Fruit fly (Drosophila melanogaster): ENCODE data around the gene jar.

The jar gene

DNA sequence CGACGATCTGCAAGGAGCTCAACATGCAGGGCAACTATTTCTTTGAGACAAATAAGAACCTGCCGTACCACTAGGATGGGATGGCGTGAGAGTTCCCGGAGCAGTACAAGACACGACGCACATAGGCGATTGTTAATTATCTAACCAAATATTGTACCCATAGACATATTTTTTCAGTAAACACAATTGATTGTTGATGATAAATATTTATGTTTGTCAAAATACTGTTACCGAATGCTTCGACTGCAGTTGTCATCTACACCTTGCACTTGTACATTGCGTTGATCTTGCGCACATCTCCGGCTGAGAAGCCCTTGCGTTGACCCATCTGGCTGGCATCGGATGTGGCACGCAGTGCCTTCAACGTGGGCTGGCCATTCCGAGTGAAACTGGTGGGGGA lies 22.1 kb upstream of the jar start (continued):
- TF ChIP-seq Med (GFP tag) (no peak), Max (GFP tag; optimal IDR thresholded peaks at IDR 0.05) (no peak), CG11696 (GFP tag; IDR thresholded peaks at IDR 0.05) (no peak), hbn (GFP tag; IDR thresholded peaks at IDR 0.05; ENCODE audit: partially characterized antibody) (no peak), jigr1 (GFP tag; IDR thresholded peaks at IDR 0.05) (no peak), gro (GFP tag; optimal IDR thresholded peaks at IDR 0.05) (no peak), CG8388 (GFP tag; optimal IDR thresholded peaks at IDR 0.05) (peak; percentile 14), Scr (GFP tag; IDR thresholded peaks at IDR 0.05; ENCODE audit: partially characterized antibody) (no peak), Blimp-1 (GFP tag; optimal IDR thresholded peaks at IDR 0.05) (peak; percentile 71), wor (GFP tag; IDR thresholded peaks at IDR 0.05) (no peak), CG18619 (GFP tag; optimal IDR thresholded peaks at IDR 0.05) (no peak), mld (GFP tag; IDR thresholded peaks at IDR 0.05; ENCODE audit: partially characterized antibody) (no peak), CG32772 (GFP tag; IDR thresholded peaks at IDR 0.05) (no peak), Gsc (GFP tag; IDR thresholded peaks at IDR 0.05) (no peak), pan (optimal IDR thresholded peaks at IDR 0.05) (no peak), pan (GFP tag; optimal IDR thresholded peaks at IDR 0.05 in 1 of 2, IDR thresholded peaks at IDR 0.05 in 1 of 2) (no peak), odd (GFP tag; optimal IDR thresholded peaks at IDR 0.05) (peak; percentile 37), CG16863 (GFP tag; optimal IDR thresholded peaks at IDR 0.05) (no peak), CG17829 (tag; optimal IDR thresholded peaks at IDR 0.05) (peak; percentile 24), CG13894 (tag; optimal IDR thresholded peaks at IDR 0.05) (no peak), fd96Cb (tag; optimal IDR thresholded peaks at IDR 0.05) (peak; percentile 25), disco-r (GFP tag; optimal IDR thresholded peaks at IDR 0.05) (no peak), TFAM (GFP tag; optimal IDR thresholded peaks at IDR 0.05) (no peak), crol (GFP tag; IDR thresholded peaks at IDR 0.05) (no peak), ranshi (GFP tag; IDR thresholded peaks at IDR 0.05) (no peak), CG30431 (GFP tag; optimal IDR thresholded peaks at IDR 0.05) (no peak), Ada2b (GFP tag; IDR thresholded peaks at IDR 0.05) (no peak), CG12071 (GFP tag; optimal IDR thresholded peaks at IDR 0.05) (peak; percentile 47), CG8765 (GFP tag; IDR thresholded peaks at IDR 0.05) (no peak), CG7357 (GFP tag; IDR thresholded peaks at IDR 0.05) (no peak), CG1529 (GFP tag; optimal IDR thresholded peaks at IDR 0.05) (peak; percentile 53), CG8944 (GFP tag; optimal IDR thresholded peaks at IDR 0.05) (no peak), CG8089 (GFP tag; optimal IDR thresholded peaks at IDR 0.05) (peak; percentile 15), CG16779 (GFP tag; IDR thresholded peaks at IDR 0.05) (no peak), CG7745 (tag; optimal IDR thresholded peaks at IDR 0.05) (peak; percentile 56), prd (optimal IDR thresholded peaks at IDR 0.05) (no peak), prd (GFP tag; IDR thresholded peaks at IDR 0.05) (no peak), CG18262 (tag; optimal IDR thresholded peaks at IDR 0.05) (peak; percentile 50), dati (GFP tag; IDR thresholded peaks at IDR 0.05) (no peak), zen2 (GFP tag; IDR thresholded peaks at IDR 0.05; ENCODE audit: partially characterized antibody) (no peak), tx (GFP tag; optimal IDR thresholded peaks at IDR 0.05) (no peak), unpg (GFP tag; optimal IDR thresholded peaks at IDR 0.05) (peak; percentile 50), CG1647 (GFP tag; optimal IDR thresholded peaks at IDR 0.05) (no peak), CG16813 (GFP tag; IDR thresholded peaks at IDR 0.05; ENCODE audit: partially characterized antibody) (no peak), chif (GFP tag; optimal IDR thresholded peaks at IDR 0.05) (no peak), CG32767 (GFP tag; IDR thresholded peaks at IDR 0.05) (no peak), Oaz (GFP tag; IDR thresholded peaks at IDR 0.05) (no peak), caup (GFP tag; optimal IDR thresholded peaks at IDR 0.05; ENCODE audit: severe bottlenecking) (no peak), CG2199 (GFP tag; IDR thresholded peaks at IDR 0.05) (no peak), vfl (GFP tag; optimal IDR thresholded peaks at IDR 0.05) (no peak), lov (optimal IDR thresholded peaks at IDR 0.05) (no peak), lov (GFP tag; IDR thresholded peaks at IDR 0.05) (no peak), Myb (GFP tag; optimal IDR thresholded peaks at IDR 0.05) (no peak)

Data from whole organism, embryonic.